Worm (Caenorhabditis elegans) whole organism, mixed stage, embryonic: ENCODE data around the gene T04B2.7.

Source experiments
- M03D4.4 ChIP-seq: sonication (generic microtip); optimal IDR thresholded peaks from 2 replicates; lab custom pipeline; 2017; ENCODE audit warnings: mild to moderate bottlenecking, missing genetic modification characterization, missing compliant biosample characterization
- bed-3 ChIP-seq: fragments of 200-800 bp; sonication (Bioruptor generic); optimal IDR thresholded peaks from 3 replicates; lab custom pipeline; 2018; ENCODE audit warnings: mild to moderate bottlenecking, missing genetic modification characterization, moderate library complexity, missing compliant biosample characterization
- blmp-1 ChIP-seq: fragments of 150-350 bp; optimal IDR thresholded peaks from 2 replicates; lab custom pipeline; 2014; ENCODE audit warnings: missing biosample characterization, missing genetic modification characterization
- ceh-39 ChIP-seq: fragments of 150-350 bp; optimal IDR thresholded peaks from 2 replicates; lab custom pipeline; 2014; ENCODE audit warnings: missing biosample characterization, missing genetic modification characterization
- ceh-43 ChIP-seq: fragments of 200-800 bp; sonication (Bioruptor generic); optimal IDR thresholded peaks from 2 replicates; lab custom pipeline; 2018; ENCODE audit warnings: mild to moderate bottlenecking, missing genetic modification characterization, moderate library complexity, missing compliant biosample characterization
- ces-1 ChIP-seq: fragments of 150-350 bp; optimal IDR thresholded peaks from 2 replicates; lab custom pipeline; 2014; ENCODE audit warnings: missing biosample characterization, missing genetic modification reagents, missing genetic modification characterization
- drap-1 ChIP-seq: fragments of 200-800 bp; sonication (Bioruptor generic); optimal IDR thresholded peaks from 3 replicates; lab custom pipeline; 2018; ENCODE audit warnings: mild to moderate bottlenecking, missing genetic modification characterization, missing compliant biosample characterization
- flh-1 ChIP-seq: fragments of 200-800 bp; sonication (Bioruptor generic); optimal IDR thresholded peaks from 2 replicates; lab custom pipeline; 2018; ENCODE audit warnings: mild to moderate bottlenecking, missing genetic modification characterization, moderate library complexity, missing compliant biosample characterization
- hlh-1 ChIP-seq: fragments of 150-350 bp; optimal IDR thresholded peaks from 2 replicates; lab custom pipeline; 2014; ENCODE audit warnings: missing biosample characterization, missing genetic modification reagents, missing genetic modification characterization
- lin-13 ChIP-seq: fragments of 150-350 bp; optimal IDR thresholded peaks from 2 replicates; lab custom pipeline; 2014; ENCODE audit warnings: missing biosample characterization, missing genetic modification characterization
- lin-32 ChIP-seq: fragments of 200-800 bp; sonication (Bioruptor generic); optimal IDR thresholded peaks from 2 replicates; lab custom pipeline; 2018; ENCODE audit warnings: mild to moderate bottlenecking, missing genetic modification characterization, missing compliant biosample characterization
- lsy-2 ChIP-seq: fragments of 150-350 bp; optimal IDR thresholded peaks from 2 replicates; lab custom pipeline; 2014; ENCODE audit warnings: missing biosample characterization, missing genetic modification characterization
- mab-5 ChIP-seq: fragments of 150-350 bp; optimal IDR thresholded peaks from 2 replicates; lab custom pipeline; 2014; ENCODE audit warnings: missing biosample characterization, missing genetic modification characterization
- mep-1 ChIP-seq: fragments of 150-350 bp; optimal IDR thresholded peaks from 2 replicates; lab custom pipeline; 2017; ENCODE audit warnings: missing biosample characterization, missing genetic modification reagents, missing genetic modification characterization, inconsistent platforms
- mls-2 ChIP-seq: sonication (generic microtip); optimal IDR thresholded peaks from 2 replicates; lab custom pipeline; 2016; ENCODE audit warnings: mild to moderate bottlenecking, missing genetic modification characterization, moderate library complexity, missing compliant biosample characterization
- nhr-12 ChIP-seq: fragments of 150-350 bp; optimal IDR thresholded peaks from 2 replicates; lab custom pipeline; 2014; ENCODE audit warnings: missing biosample characterization, missing genetic modification characterization
- nhr-2 ChIP-seq: fragments of 150-350 bp; optimal IDR thresholded peaks from 2 replicates; lab custom pipeline; 2014; ENCODE audit warnings: missing biosample characterization, missing genetic modification characterization
- nhr-237 ChIP-seq: fragments of 150-350 bp; optimal IDR thresholded peaks from 2 replicates; lab custom pipeline; 2014; ENCODE audit warnings: missing biosample characterization, missing genetic modification characterization
- nhr-28 ChIP-seq: fragments of 150-350 bp; optimal IDR thresholded peaks from 2 replicates; lab custom pipeline; 2014; ENCODE audit warnings: missing biosample characterization, missing genetic modification characterization
- nhr-76 ChIP-seq: sonication (generic microtip); optimal IDR thresholded peaks from 2 replicates; lab custom pipeline; 2017; ENCODE audit warnings: missing biosample characterization, missing genetic modification characterization
- pha-4 ChIP-seq: fragments of 150-350 bp; optimal IDR thresholded peaks from 2 replicates; lab custom pipeline; 2018; ENCODE audit warnings: missing biosample characterization, missing genetic modification reagents, missing genetic modification characterization
- sem-2 ChIP-seq: fragments of 200-800 bp; sonication (Bioruptor generic); optimal IDR thresholded peaks from 2 replicates; lab custom pipeline; 2018; ENCODE audit warnings: mild to moderate bottlenecking, missing genetic modification characterization, missing compliant biosample characterization
- snpc-4 ChIP-seq: fragments of 150-350 bp; optimal IDR thresholded peaks from 2 replicates; lab custom pipeline; 2014; ENCODE audit warnings: missing biosample characterization, missing genetic modification characterization
- sptf-1 ChIP-seq: sonication (generic microtip); optimal IDR thresholded peaks from 2 replicates; lab custom pipeline; 2017; ENCODE audit warnings: mild to moderate bottlenecking, missing genetic modification characterization, moderate library complexity, missing compliant biosample characterization
- unc-120 ChIP-seq: sonication (generic microtip); optimal IDR thresholded peaks from 2 replicates; lab custom pipeline; 2017; ENCODE audit warnings: missing genetic modification characterization, missing compliant biosample characterization; ENCODE audit not compliant: poor library complexity, severe bottlenecking
- unc-39 ChIP-seq: fragments of 150-350 bp; optimal IDR thresholded peaks from 2 replicates; lab custom pipeline; 2014; ENCODE audit warnings: missing biosample characterization, missing genetic modification characterization
- unc-62 ChIP-seq: fragments of 150-350 bp; optimal IDR thresholded peaks from 2 replicates; lab custom pipeline; 2014; ENCODE audit warnings: missing biosample characterization, missing genetic modification reagents, missing genetic modification characterization
- zip-8 ChIP-seq: fragments of 150-350 bp; optimal IDR thresholded peaks from 2 replicates; lab custom pipeline; 2014; ENCODE audit warnings: missing biosample characterization, missing genetic modification characterization
- ztf-11 ChIP-seq: fragments of 150-350 bp; optimal IDR thresholded peaks from 2 replicates; lab custom pipeline; 2014; ENCODE audit warnings: missing biosample characterization, missing genetic modification characterization

T04B2.7 gene

ce11 chrIV:10085401-10086187 lies 29.6 kb upstream of the T04B2.7 start, which contains the start of the genes col-2 and ndc-80 (continued):
- TF ChIP-seq mab-5 (tag; lab: Kevin White, UChicago): no peak
- TF ChIP-seq nhr-76 (tag; lab: Kevin White, UChicago): no peak
- peak; percentile 88 for TF ChIP-seq ceh-39 (tag; lab: Kevin White, UChicago)
- no peak for TF ChIP-seq lin-32 (GFP tag; lab: Kevin White, UChicago)
- TF ChIP-seq hlh-1 (tag; lab: Kevin White, UChicago): no peak
- TF ChIP-seq sem-2 (GFP tag; lab: Kevin White, UChicago): no peak
- peak; percentile 44 for TF ChIP-seq pha-4

ce11 chrIV:10084323-10084959 lies 28.4 kb upstream of the T04B2.7 start, which contains the start of gene W01B6.8:
W01B6.8 (minus strand) TSS chrIV:10084373.
- TF ChIP-seq unc-62 (GFP tag; lab: Kevin White, UChicago): no peak
- TF ChIP-seq ceh-43 (GFP tag; lab: Kevin White, UChicago): no peak
- TF ChIP-seq ztf-11: no peak
- TF ChIP-seq flh-1 (GFP tag; lab: Kevin White, UChicago): no peak
- TF ChIP-seq sem-2 (GFP tag; lab: Kevin White, UChicago): no peak
- TF ChIP-seq unc-120 (tag; lab: Kevin White, UChicago): no peak
- TF ChIP-seq ces-1 (GFP tag; lab: Kevin White, UChicago): no peak

DNA sequence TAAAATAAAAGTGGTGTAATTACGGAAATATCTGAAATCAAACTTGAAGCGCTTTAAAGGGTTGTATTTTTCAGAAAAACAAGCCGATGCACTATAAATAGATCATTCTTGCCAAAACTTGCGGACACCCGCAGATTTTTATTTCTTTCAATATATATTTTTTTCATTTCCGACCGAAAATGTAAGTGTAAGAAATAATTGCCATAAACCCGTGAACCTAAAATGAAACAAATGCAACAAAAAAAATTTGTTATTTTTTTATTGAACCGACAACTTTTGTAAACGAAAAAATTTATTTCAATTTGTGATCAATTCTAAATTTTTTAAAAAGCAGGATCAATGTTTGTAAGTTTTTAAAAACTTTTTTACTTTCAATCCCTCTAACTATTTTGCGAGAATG lies 24.8 kb upstream of the T04B2.7 start, which contains the start of gene W01B6.6:
Gene W01B6.6, plus strand, starts transcription at position 301 of the 400 bp plus-strand sequence.
- TF ChIP-seq unc-120 (tag; lab: Kevin White, UChicago) (no peak), snpc-4 (tag; lab: Kevin White, UChicago) (no peak), hlh-1 (tag; lab: Kevin White, UChicago) (no peak)

- TF ChIP-seq sem-2 (GFP tag; lab: Kevin White, UChicago) (no peak), ceh-39 (tag; lab: Kevin White, UChicago) (no peak), ztf-11 (no peak), zip-8 (tag; lab: Kevin White, UChicago) (no peak), nhr-12 (tag; lab: Kevin White, UChicago) (no peak), M03D4.4 (tag; lab: Kevin White, UChicago) (no peak), nhr-2 (no peak), lin-32 (GFP tag; lab: Kevin White, UChicago) (no peak), ceh-43 (GFP tag; lab: Kevin White, UChicago) (no peak), bed-3 (no peak), snpc-4 (tag; lab: Kevin White, UChicago) (no peak), drap-1 (no peak), sptf-1 (tag; lab: Kevin White, UChicago) (no peak), nhr-237 (tag; lab: Kevin White, UChicago) (no peak), ces-1 (GFP tag; lab: Kevin White, UChicago) (no peak), unc-39 (no peak), mep-1 (no peak), unc-62 (GFP tag; lab: Kevin White, UChicago) (no peak), lsy-2 (tag; lab: Kevin White, UChicago) (no peak), mls-2 (no peak)
These were observed 22.0 kb upstream of the T04B2.7 start for ce11 chrIV:10078003-10078402.

DNA sequence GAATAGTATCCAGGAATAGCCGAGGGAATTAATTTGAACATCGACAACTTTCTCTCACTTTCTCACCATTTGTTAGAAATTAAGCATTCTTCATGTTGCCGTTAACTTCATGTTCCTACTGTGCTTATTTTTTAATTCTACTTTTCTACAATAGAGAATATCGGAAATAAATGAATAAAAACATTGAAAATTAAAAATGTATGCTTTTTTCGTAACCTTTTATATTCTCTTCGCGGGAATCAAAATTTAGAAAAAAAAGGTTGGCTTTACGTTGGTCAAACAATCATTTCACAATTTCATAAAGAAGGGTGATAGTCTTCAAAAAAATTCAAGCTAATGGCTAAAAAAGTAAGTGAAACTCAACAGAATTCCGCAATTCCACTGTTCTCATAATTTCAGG lies 19.9 kb upstream of the T04B2.7 start, which contains the start of gene W01B6.5:
Gene W01B6.5, plus strand, starts transcription at position 301 of the 400 bp plus-strand sequence.
- no peak for TF ChIP-seq ces-1 (GFP tag; lab: Kevin White, UChicago)
- TF ChIP-seq unc-120 (tag; lab: Kevin White, UChicago): no peak
- no peak for TF ChIP-seq lin-13 (tag; lab: Kevin White, UChicago)
- no peak for TF ChIP-seq snpc-4 (tag; lab: Kevin White, UChicago)
- TF ChIP-seq bed-3: no peak
- TF ChIP-seq lin-32 (GFP tag; lab: Kevin White, UChicago): no peak
- TF ChIP-seq blmp-1 (tag; lab: Kevin White, UChicago): no peak
- TF ChIP-seq nhr-28 (tag; lab: Kevin White, UChicago): no peak
- no peak for TF ChIP-seq unc-62 (GFP tag; lab: Kevin White, UChicago)
- no peak for TF ChIP-seq mls-2
- TF ChIP-seq M03D4.4 (tag; lab: Kevin White, UChicago): no peak
- no peak for TF ChIP-seq unc-39
- TF ChIP-seq, all 35 proteins: peak for 0
